Fruit fly (Drosophila melanogaster) whole organism: Measurements from ENCODE around the gene Stat92E.

Experiments used
- CG8478 ChIP-seq: fragments of >200 bp; optimal IDR thresholded peaks from 2 replicates; lab custom pipeline; 2018; ENCODE audit warnings: inconsistent platforms
- Dll ChIP-seq: fragments of >200 bp; optimal IDR thresholded peaks from 2 replicates; lab custom pipeline; 2017
- pan ChIP-seq: fragments of >200 bp; optimal IDR thresholded peaks from 2 replicates; lab custom pipeline; 2017
- psq ChIP-seq: fragments of >200 bp; optimal IDR thresholded peaks from 2 replicates; lab custom pipeline; 2017

- TF ChIP-seq pan (lab: Kevin White, UChicago) (no peak), Dll (lab: Kevin White, UChicago) (no peak), CG8478 (lab: Kevin White, UChicago) (no peak), psq (lab: Kevin White, UChicago) (no peak)
Measured at dm6 chr3R:20579816-20580215, 27.7 kb upstream of the Stat92E start, which contains the start of the genes EloB and Srp14.
